Worm (Caenorhabditis elegans) whole organism, L4 larva: Measurements from ENCODE around the gene F58E6.11.

ENCODE experiments used
- F10B5.3 ChIP-seq: sonication (generic microtip); optimal IDR thresholded peaks from 2 replicates; lab custom pipeline; 2016; ENCODE audit warnings: mild to moderate bottlenecking, missing genetic modification characterization, missing compliant biosample characterization
- F37D6.2 ChIP-seq: sonication (generic microtip); optimal IDR thresholded peaks from 2 replicates; lab custom pipeline; 2016; ENCODE audit warnings: mild to moderate bottlenecking, missing genetic modification characterization, missing compliant biosample characterization
- F44E2.7 ChIP-seq: fragments of 200-800 bp; sonication (Bioruptor generic); IDR thresholded peaks from 2 replicates; pipeline ENCODE4 v2.1.2; 2022; ENCODE audit warnings: missing genetic modification characterization, missing compliant biosample characterization
- Y5F2A.4 ChIP-seq: fragments of 200-800 bp; sonication (Bioruptor generic); optimal IDR thresholded peaks from 2 replicates; lab custom pipeline; 2018; ENCODE audit warnings: mild to moderate bottlenecking, missing genetic modification characterization, missing compliant biosample characterization
- ZK546.5 ChIP-seq, 2 experiments: sonication (generic microtip); optimal IDR thresholded peaks; 2 replicates each; lab custom pipeline; 2017; ENCODE audit warnings: missing biosample characterization in 2 of 2, missing genetic modification characterization in 2 of 2
- ama-1 ChIP-seq: fragments of 150-350 bp; optimal IDR thresholded peaks from 2 replicates; lab custom pipeline; 2014; ENCODE audit warnings: inconsistent platforms, mixed read lengths
- attf-4 ChIP-seq: sonication (generic microtip); optimal IDR thresholded peaks from 3 replicates; lab custom pipeline; 2017; ENCODE audit warnings: missing biosample characterization, missing genetic modification characterization
- ceh-44 ChIP-seq: fragments of 200-800 bp; sonication (Bioruptor generic); IDR thresholded peaks from 2 replicates; pipeline ENCODE4 v1.3.6; 2022; ENCODE audit warnings: missing genetic modification reagents, missing genetic modification characterization, missing compliant biosample characterization
- ceh-62 ChIP-seq: sonication (generic microtip); optimal IDR thresholded peaks from 2 replicates; lab custom pipeline; 2017; ENCODE audit warnings: missing biosample characterization, missing genetic modification characterization
- daf-12 ChIP-seq: fragments of 150-350 bp; optimal IDR thresholded peaks from 2 replicates; lab custom pipeline; 2014; ENCODE audit warnings: missing biosample characterization, missing genetic modification reagents, missing genetic modification characterization
- daf-19 ChIP-seq: fragments of 200-800 bp; sonication (Bioruptor generic); conservative IDR thresholded peaks from 2 replicates; pipeline ENCODE4 v1.3.6; 2022; ENCODE audit warnings: missing genetic modification characterization, missing compliant biosample characterization
- daf-8 ChIP-seq: fragments of 200-800 bp; sonication (Bioruptor generic); IDR thresholded peaks from 2 replicates; pipeline ENCODE4 v1.3.6; 2022; ENCODE audit warnings: missing genetic modification characterization, missing compliant biosample characterization
- dmd-6 ChIP-seq: fragments of 200-800 bp; sonication (Bioruptor generic); IDR thresholded peaks from 2 replicates; pipeline ENCODE4 v1.3.6; 2022; ENCODE audit warnings: missing genetic modification reagents, missing genetic modification characterization, missing compliant biosample characterization
- dpl-1 ChIP-seq: fragments of 150-350 bp; optimal IDR thresholded peaks from 2 replicates; lab custom pipeline; 2014; ENCODE audit warnings: missing biosample characterization, missing genetic modification reagents, missing genetic modification characterization
- dve-1 ChIP-seq: sonication (generic microtip); optimal IDR thresholded peaks from 2 replicates; lab custom pipeline; 2017; ENCODE audit warnings: antibody characterized with exemption, mild to moderate bottlenecking, missing genetic modification characterization, missing compliant biosample characterization; ENCODE audit not compliant: insufficient read depth
- egl-43 ChIP-seq: fragments of 200-800 bp; sonication (Bioruptor generic); IDR thresholded peaks from 2 replicates; pipeline ENCODE4 v1.3.6; 2022; ENCODE audit warnings: missing genetic modification reagents, missing genetic modification characterization, missing compliant biosample characterization
- fkh-10 ChIP-seq: fragments of 150-350 bp; optimal IDR thresholded peaks from 2 replicates; lab custom pipeline; 2014; ENCODE audit warnings: missing biosample characterization, missing genetic modification reagents, missing genetic modification characterization
- hif-1 ChIP-seq, 2 experiments: sonication (generic microtip); optimal IDR thresholded peaks; 2 replicates each; lab custom pipeline; 2016 to 2017; ENCODE audit warnings: missing compliant biosample characterization in 2 of 2, missing genetic modification characterization in 2 of 2, missing genetic modification reagents in 2 of 2, missing genotype in 2 of 2, mild to moderate bottlenecking in 1 of 2
- jun-1 ChIP-seq: fragments of 150-350 bp; optimal IDR thresholded peaks from 2 replicates; lab custom pipeline; 2014; ENCODE audit warnings: missing biosample characterization, missing genetic modification reagents, missing genetic modification characterization
- lin-39 ChIP-seq: fragments of 150-350 bp; optimal IDR thresholded peaks from 2 replicates; lab custom pipeline; 2014; ENCODE audit warnings: missing biosample characterization, missing genetic modification reagents, missing genetic modification characterization
- lsy-2 ChIP-seq, 2 experiments: fragments of 150-350 bp in 1 of 2; sonication (generic microtip) in 1 of 2; optimal IDR thresholded peaks; 2 replicates each; lab custom pipeline; 2014 to 2017; ENCODE audit warnings: missing biosample characterization in 2 of 2, missing genetic modification characterization in 2 of 2
- mdl-1 ChIP-seq, 2 experiments: fragments of 150-350 bp in 1 of 2; sonication (generic microtip) in 1 of 2; optimal IDR thresholded peaks; 2 replicates each; lab custom pipeline; 2014 to 2017; ENCODE audit warnings: missing biosample characterization in 2 of 2, missing genetic modification characterization in 2 of 2
- mdt-29 ChIP-seq: fragments of 200-800 bp; sonication (Bioruptor generic); IDR thresholded peaks from 2 replicates; pipeline ENCODE4 v1.3.6; 2022; ENCODE audit warnings: missing genetic modification reagents, missing genetic modification characterization, missing compliant biosample characterization
- mes-2 ChIP-seq: sonication (generic microtip); optimal IDR thresholded peaks from 2 replicates; lab custom pipeline; 2016; ENCODE audit warnings: missing genotype, mild to moderate bottlenecking, missing genetic modification characterization, missing compliant biosample characterization; ENCODE audit not compliant: poor library complexity, severe bottlenecking
- nhr-42 ChIP-seq: fragments of 200-800 bp; sonication (Bioruptor generic); IDR thresholded peaks from 2 replicates; pipeline ENCODE4 v1.3.6; 2022; ENCODE audit warnings: missing genetic modification characterization, missing compliant biosample characterization
- nhr-6 ChIP-seq: fragments of 150-350 bp; optimal IDR thresholded peaks from 2 replicates; lab custom pipeline; 2014; ENCODE audit warnings: missing biosample characterization, missing genetic modification characterization
- nhr-76 ChIP-seq: fragments of 150-350 bp; optimal IDR thresholded peaks from 2 replicates; lab custom pipeline; 2014; ENCODE audit warnings: missing biosample characterization, missing genetic modification characterization
- nhr-77 ChIP-seq: fragments of 150-350 bp; optimal IDR thresholded peaks from 2 replicates; lab custom pipeline; 2014; ENCODE audit warnings: missing biosample characterization, missing genetic modification characterization
- php-3 ChIP-seq: fragments of 200-800 bp; sonication (Bioruptor generic); IDR thresholded peaks from 2 replicates; pipeline ENCODE4 v1.3.6; 2022; ENCODE audit warnings: missing genetic modification reagents, missing genetic modification characterization, missing compliant biosample characterization
- rbr-2 ChIP-seq: sonication (generic microtip); optimal IDR thresholded peaks from 2 replicates; lab custom pipeline; 2016; ENCODE audit warnings: missing genotype, missing genetic modification characterization, missing compliant biosample characterization
- sdz-12 ChIP-seq: fragments of 200-800 bp; sonication (Bioruptor generic); optimal IDR thresholded peaks from 2 replicates; lab custom pipeline; 2018; ENCODE audit warnings: mild to moderate bottlenecking, missing genetic modification characterization, missing compliant biosample characterization
- set-16 ChIP-seq: fragments of 200-800 bp; sonication (Bioruptor generic); IDR thresholded peaks from 2 replicates; pipeline ENCODE4 v1.3.6; 2022; ENCODE audit warnings: missing genetic modification reagents, missing genetic modification characterization, missing compliant biosample characterization
- snpc-1.2 ChIP-seq: fragments of 200-800 bp; sonication (Bioruptor generic); IDR thresholded peaks from 2 replicates; pipeline ENCODE4 v1.3.6; 2022; ENCODE audit warnings: missing genetic modification reagents, missing genetic modification characterization, missing compliant biosample characterization
- snpc-4 ChIP-seq: fragments of 150-350 bp; optimal IDR thresholded peaks from 2 replicates; lab custom pipeline; 2014; ENCODE audit warnings: missing biosample characterization, missing genetic modification characterization
- unc-62 ChIP-seq, 3 experiments: fragments of 150-350 bp in 1 of 3; sonication (generic microtip); optimal IDR thresholded peaks in 2 of 3; peaks in 1 of 3; 1 replicate in 1 of 3; 2 replicates in 2 of 3; lab custom pipeline; 2014 to 2017; ENCODE audit warnings: missing biosample characterization in 3 of 3, missing genetic modification characterization in 3 of 3, missing genetic modification reagents in 3 of 3, missing genotype in 1 of 3
- zag-1 ChIP-seq: fragments of 150-350 bp; optimal IDR thresholded peaks from 2 replicates; lab custom pipeline; 2014; ENCODE audit warnings: missing biosample characterization, missing genetic modification characterization
- ztf-7 ChIP-seq: fragments of 150-350 bp; optimal IDR thresholded peaks from 2 replicates; lab custom pipeline; 2014; ENCODE audit warnings: missing biosample characterization, missing genetic modification characterization

The F58E6.11 gene

DNA sequence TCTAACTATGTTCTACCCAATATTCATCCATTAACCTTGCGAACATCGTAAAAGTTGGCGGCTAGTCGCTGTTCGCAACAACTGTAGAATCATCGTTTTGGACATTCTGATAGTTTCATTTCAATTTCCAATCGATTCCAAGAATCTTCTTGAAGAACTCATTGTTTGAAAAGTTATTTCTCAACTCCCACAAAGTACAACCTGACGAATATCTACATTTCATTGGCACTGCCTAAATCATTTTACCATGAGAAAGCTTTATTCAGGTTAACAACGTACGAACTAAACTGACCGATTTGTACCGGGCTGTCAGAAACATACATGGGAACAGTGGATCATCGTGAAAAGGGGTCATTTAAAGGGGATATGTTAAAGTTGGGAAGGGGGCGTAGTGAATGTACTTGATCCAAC lies 28.9 kb upstream of the F58E6.11 start, which contains the start of gene F46B6.6 (continued):
- TF ChIP-seq nhr-6 (tag; lab: Kevin White, UChicago): no peak
- peak; percentile 80 for TF ChIP-seq sdz-12
- no peak for TF ChIP-seq ztf-7 (tag; lab: Kevin White, UChicago)
- 0 out of 2 replicates have a peak, but pooled peaks have one; percentile 8 for TF ChIP-seq php-3 (GFP tag; lab: Robert Waterston, UW)
- no peak for TF ChIP-seq daf-12
- no peak for TF ChIP-seq ZK546.5 (tag; optimal IDR thresholded peaks at IDR 0.05; lab: Kevin White, UChicago)
- TF ChIP-seq mdl-1 (tag; optimal IDR thresholded peaks at IDR 0.05; lab: Kevin White, UChicago): no peak
- peak in 1 of 2 experiments; percentile 30 for TF ChIP-seq lsy-2 (tag; optimal IDR thresholded peaks at IDR 0.05; lab: Kevin White, UChicago)

DNA sequence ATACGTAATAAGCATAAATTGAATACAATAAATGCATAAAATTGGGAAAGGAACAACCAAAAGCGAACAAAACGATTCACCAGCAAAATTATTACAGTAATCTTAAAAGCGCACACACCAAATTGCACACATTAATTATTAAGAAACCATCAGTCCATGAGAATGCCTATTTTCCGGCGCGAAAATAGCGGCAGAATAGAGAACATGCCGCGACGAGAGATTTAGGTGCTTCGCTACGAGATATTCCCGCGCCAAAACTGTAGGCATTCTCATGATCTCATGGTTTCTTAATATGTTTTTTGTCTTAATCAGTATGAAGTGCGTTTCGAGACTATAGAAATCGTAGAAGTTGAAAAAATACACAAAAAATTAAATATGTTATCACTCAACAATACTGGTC lies 26.4 kb upstream of the F58E6.11 start:
- TF ChIP-seq mdl-1 (tag; optimal IDR thresholded peaks at IDR 0.05; lab: Kevin White, UChicago): no peak

DNA sequence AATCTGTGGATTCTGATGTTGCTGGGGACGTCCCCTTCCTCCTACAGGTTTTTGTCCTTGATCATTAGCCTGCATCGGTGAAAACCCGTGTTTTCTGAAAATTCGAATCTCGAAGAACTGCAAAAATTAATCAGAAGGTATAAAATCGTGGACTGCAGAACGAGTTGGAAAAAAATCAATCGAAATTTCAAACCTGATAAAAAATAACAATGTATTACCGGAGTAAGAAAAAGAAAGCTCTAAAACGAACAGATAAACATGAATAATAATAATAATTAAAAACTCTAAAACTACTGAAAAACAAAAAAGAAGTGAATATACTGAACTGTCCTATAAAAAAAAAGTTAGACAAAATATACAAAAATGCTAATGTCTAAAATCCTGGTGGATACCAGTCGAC lies 25.2 kb upstream of the F58E6.11 start, which contains the start of gene F46B6.5:
Gene F46B6.5 (minus strand): TSS at position 101 of the 400 bp plus-strand sequence.
- no peak for TF ChIP-seq snpc-1.2 (GFP tag; lab: Robert Waterston, UW)
- TF ChIP-seq daf-19 (GFP tag; lab: Robert Waterston, UW): no peak
- TF ChIP-seq egl-43: no peak
- no peak for TF ChIP-seq Y5F2A.4 (GFP tag; lab: Kevin White, UChicago)
- TF ChIP-seq rbr-2 (tag; lab: Kevin White, UChicago): no peak
- TF ChIP-seq lin-39: no peak
- no peak for TF ChIP-seq ceh-62
- no peak for TF ChIP-seq nhr-77 (tag; lab: Kevin White, UChicago)
- no peak for TF ChIP-seq mes-2 (tag; lab: Kevin White, UChicago)
- no peak for TF ChIP-seq nhr-76
- TF ChIP-seq snpc-4: no peak
- no peak for TF ChIP-seq unc-62 (GFP tag; optimal IDR thresholded peaks at IDR 0.05 in 1 of 2; lab: Kevin White, UChicago)
- no peak for TF ChIP-seq unc-62 (tag; optimal IDR thresholded peaks at IDR 0.05; lab: Kevin White, UChicago)
- TF ChIP-seq hif-1 (tag; optimal IDR thresholded peaks at IDR 0.05; lab: Kevin White, UChicago): no peak
- TF ChIP-seq fkh-10: no peak
- TF ChIP-seq mdl-1 (tag; optimal IDR thresholded peaks at IDR 0.05; lab: Kevin White, UChicago): no peak
- TF ChIP-seq attf-4: no peak
- no peak for TF ChIP-seq nhr-42 (GFP tag; lab: Robert Waterston, UW)
- no peak for TF ChIP-seq ceh-44 (GFP tag; lab: Robert Waterston, UW)
- TF ChIP-seq dve-1 (tag; lab: Kevin White, UChicago): no peak
- TF ChIP-seq F44E2.7 (GFP tag; lab: Robert Waterston, UW): no peak
- TF ChIP-seq, all 104 proteins: peak for 0

DNA sequence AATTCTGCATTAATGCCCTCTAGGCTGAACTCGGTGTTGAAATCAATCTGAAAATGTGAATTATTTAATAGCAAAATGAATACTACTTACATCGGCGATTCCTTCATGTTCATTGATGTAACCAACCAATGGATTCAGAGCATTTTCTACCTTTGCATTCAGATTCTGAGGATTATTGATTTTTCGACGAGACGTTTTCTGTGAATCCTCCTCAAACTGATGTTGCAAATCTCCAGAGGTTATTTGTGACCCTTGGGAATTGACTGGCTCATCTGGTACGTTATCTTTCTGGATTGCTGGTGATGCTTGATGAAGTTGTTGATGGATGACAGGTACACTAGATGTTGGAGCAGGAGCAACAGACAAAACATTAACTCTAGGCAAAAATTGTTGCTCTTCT lies 24.3 kb upstream of the F58E6.11 start:
- TF ChIP-seq zag-1 (tag; lab: Kevin White, UChicago): no peak
- no peak for TF ChIP-seq F44E2.7 (GFP tag; lab: Robert Waterston, UW)
- TF ChIP-seq unc-62 (GFP tag; optimal IDR thresholded peaks at IDR 0.05 in 1 of 2; lab: Kevin White, UChicago): peak in 1 of 2 experiments; percentile 91
- TF ChIP-seq unc-62 (tag; optimal IDR thresholded peaks at IDR 0.05; lab: Kevin White, UChicago): no peak

DNA sequence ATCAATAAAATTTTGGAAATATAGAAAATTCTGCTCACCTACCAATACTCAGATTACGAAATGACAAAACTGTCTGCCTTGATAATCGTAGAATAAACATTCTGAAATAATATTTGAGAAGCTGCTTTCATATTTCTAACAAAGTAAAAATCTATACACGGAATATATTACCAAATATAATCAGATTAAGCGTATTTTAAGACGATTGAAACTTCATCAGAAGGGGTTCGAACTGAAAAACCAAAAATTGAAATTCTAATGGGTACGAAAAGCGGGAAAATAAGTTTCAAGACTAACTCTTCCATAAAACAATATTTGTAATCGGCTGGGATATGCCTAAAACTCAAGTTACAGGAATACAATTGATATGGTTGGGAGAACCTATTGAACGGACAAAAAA lies 21.6 kb upstream of the F58E6.11 start, which contains the start of gene F46B6.4:
Gene F46B6.4 (minus strand): TSS at position 101 of the 400 bp plus-strand sequence.
- TF ChIP-seq jun-1 (tag; lab: Kevin White, UChicago) (no peak), daf-12 (no peak), dmd-6 (no peak), mdt-29 (GFP tag; lab: Robert Waterston, UW) (no peak), F37D6.2 (no peak), ama-1 (lab: Kevin White, UChicago) (no peak), F10B5.3 (tag; lab: Kevin White, UChicago) (no peak), daf-8 (GFP tag; lab: Robert Waterston, UW) (no peak), set-16 (GFP tag; lab: Robert Waterston, UW) (no peak), egl-43 (no peak), dpl-1 (no peak)
